Fruit fly (Drosophila melanogaster) whole organism, embryonic: ENCODE data around the gene Obp28a.
A peak's percentile ranks its signal among the peaks of the same experiment; 100 is the strongest.

Source experiments
- Ada2b ChIP-seq: fragments of 200-800 bp; sonication (Bioruptor generic); IDR thresholded peaks from 2 replicates; pipeline ENCODE4 v1.3.6; 2022; ENCODE audit warnings: missing biosample characterization, missing genetic modification characterization
- Aef1 ChIP-seq: fragments of 200-800 bp; sonication (Bioruptor generic); IDR thresholded peaks from 3 replicates; pipeline ENCODE4 v1.3.6; 2022; ENCODE audit warnings: missing biosample characterization, missing genetic modification characterization
- Asciz ChIP-seq: fragments of 200-800 bp; sonication (Bioruptor generic); optimal IDR thresholded peaks from 2 replicates; lab custom pipeline; 2017; ENCODE audit warnings: missing biosample characterization, mild to moderate bottlenecking, missing genetic modification characterization, missing genetic modification reagents
- Atf-2 ChIP-seq: fragments of 200-800 bp; sonication (Bioruptor generic); optimal IDR thresholded peaks from 2 replicates; lab custom pipeline; 2016; ENCODE audit warnings: missing biosample characterization, missing genetic modification characterization
- Bgb ChIP-seq: fragments of 200-800 bp; sonication (Bioruptor generic); IDR thresholded peaks from 2 replicates; pipeline ENCODE4 v1.3.6; 2022; ENCODE audit warnings: missing biosample characterization, missing genetic modification characterization; ENCODE audit not compliant: partially characterized antibody
- BtbVII ChIP-seq: fragments of 200-800 bp; sonication (Bioruptor generic); optimal IDR thresholded peaks from 3 replicates; lab custom pipeline; 2017; ENCODE audit warnings: missing biosample characterization, mild to moderate bottlenecking, missing genetic modification characterization
- Bteb2 ChIP-seq: fragments of 200-800 bp; sonication (Bioruptor generic); optimal IDR thresholded peaks from 2 replicates; lab custom pipeline; 2016; ENCODE audit warnings: missing biosample characterization, missing genetic modification characterization
- CG10147 ChIP-seq: fragments of 200-800 bp; sonication (Bioruptor generic); optimal IDR thresholded peaks from 2 replicates; lab custom pipeline; 2019; ENCODE audit warnings: missing biosample characterization, mild to moderate bottlenecking, missing genetic modification characterization, moderate library complexity
- CG10274 ChIP-seq: fragments of 200-800 bp; sonication (Bioruptor generic); optimal IDR thresholded peaks from 3 replicates; lab custom pipeline; 2017; ENCODE audit warnings: missing biosample characterization, mild to moderate bottlenecking, missing genetic modification characterization
- CG10366 ChIP-seq: fragments of 200-800 bp; sonication (Bioruptor generic); IDR thresholded peaks from 2 replicates; pipeline ENCODE4 v1.3.6; 2022; ENCODE audit warnings: missing biosample characterization, missing genetic modification characterization
- CG11085 ChIP-seq: fragments of 200-800 bp; sonication (Bioruptor generic); IDR thresholded peaks from 2 replicates; pipeline ENCODE4 v1.3.6; 2022; ENCODE audit warnings: missing biosample characterization, missing genetic modification characterization
- CG11456 ChIP-seq: fragments of 200-800 bp; sonication (Bioruptor generic); IDR thresholded peaks from 3 replicates; pipeline ENCODE4 v1.3.6; 2022; ENCODE audit warnings: missing biosample characterization, missing genetic modification characterization
- CG13424 ChIP-seq: fragments of 200-800 bp; sonication (Bioruptor generic); optimal IDR thresholded peaks from 2 replicates; lab custom pipeline; 2019; ENCODE audit warnings: missing biosample characterization, mild to moderate bottlenecking, missing genetic modification characterization, moderate library complexity
- CG14860 ChIP-seq: fragments of 200-800 bp; sonication (Bioruptor generic); IDR thresholded peaks from 3 replicates; pipeline ENCODE4 v1.3.6; 2022; ENCODE audit warnings: missing biosample characterization, missing genetic modification characterization; ENCODE audit not compliant: partially characterized antibody
- CG15479 ChIP-seq: fragments of 200-800 bp; sonication (Bioruptor generic); optimal IDR thresholded peaks from 3 replicates; lab custom pipeline; 2019; ENCODE audit warnings: missing biosample characterization, mild to moderate bottlenecking, missing genetic modification characterization, moderate library complexity
- CG16815 ChIP-seq: fragments of 200-800 bp; sonication (Bioruptor generic); optimal IDR thresholded peaks from 3 replicates; lab custom pipeline; 2017; ENCODE audit warnings: missing biosample characterization, mild to moderate bottlenecking, missing genetic modification characterization
- CG16863 ChIP-seq: fragments of 200-800 bp; sonication (Bioruptor generic); optimal IDR thresholded peaks from 3 replicates; lab custom pipeline; 2016; ENCODE audit warnings: missing biosample characterization, missing genetic modification characterization
- CG17912 ChIP-seq: fragments of 200-800 bp; sonication (Bioruptor generic); optimal IDR thresholded peaks from 2 replicates; lab custom pipeline; 2018; ENCODE audit warnings: missing biosample characterization, mild to moderate bottlenecking, missing genetic modification characterization
- CG18011 ChIP-seq: fragments of 200-800 bp; sonication (Bioruptor generic); optimal IDR thresholded peaks from 2 replicates; lab custom pipeline; 2017; ENCODE audit warnings: missing biosample characterization, missing genetic modification characterization, mild to moderate bottlenecking, moderate library complexity, missing genotype
- CG2875 ChIP-seq: fragments of 200-800 bp; sonication (Bioruptor generic); optimal IDR thresholded peaks from 2 replicates; lab custom pipeline; 2017; ENCODE audit warnings: missing biosample characterization, mild to moderate bottlenecking, missing genetic modification characterization, missing genetic modification reagents
- CG31224 ChIP-seq: fragments of 200-800 bp; sonication (Bioruptor generic); IDR thresholded peaks from 2 replicates; pipeline ENCODE4 v1.3.6; 2022; ENCODE audit warnings: missing biosample characterization, missing genetic modification characterization
- CG32532 ChIP-seq: fragments of 200-800 bp; sonication (Bioruptor generic); IDR thresholded peaks from 2 replicates; pipeline ENCODE4 v1.3.6; 2022; ENCODE audit warnings: missing biosample characterization, missing genetic modification characterization
- CG42726 ChIP-seq: fragments of 200-800 bp; sonication (Bioruptor generic); IDR thresholded peaks from 2 replicates; pipeline ENCODE4 v1.3.6; 2022; ENCODE audit warnings: missing biosample characterization, missing genetic modification characterization; ENCODE audit not compliant: partially characterized antibody
- CG4730 ChIP-seq: fragments of 200-800 bp; sonication (Bioruptor generic); IDR thresholded peaks from 2 replicates; pipeline ENCODE4 v1.3.6; 2022; ENCODE audit warnings: missing biosample characterization, missing genetic modification characterization
- CG7987 ChIP-seq: fragments of 200-800 bp; sonication (Bioruptor generic); optimal IDR thresholded peaks from 2 replicates; lab custom pipeline; 2018; ENCODE audit warnings: missing biosample characterization, mild to moderate bottlenecking, missing genetic modification characterization, moderate library complexity
- CkIIα-i1 ChIP-seq: fragments of 200-800 bp; sonication (Bioruptor generic); IDR thresholded peaks from 2 replicates; pipeline ENCODE4 v1.3.6; 2022; ENCODE audit warnings: missing biosample characterization, missing genetic modification characterization
- Dfd ChIP-seq, 2 experiments: fragments of >200 bp; optimal IDR thresholded peaks; 2 replicates each; lab custom pipeline; 2017; ENCODE audit warnings: missing biosample characterization in 2 of 2, missing genetic modification characterization in 2 of 2
- Dref ChIP-seq: fragments of 200-800 bp; sonication (Bioruptor generic); IDR thresholded peaks from 2 replicates; pipeline ENCODE4 v1.3.6; 2022; ENCODE audit warnings: missing biosample characterization, missing genetic modification characterization
- Fer2 ChIP-seq: fragments of 200-800 bp; sonication (Bioruptor generic); optimal IDR thresholded peaks from 2 replicates; lab custom pipeline; 2018; ENCODE audit warnings: missing biosample characterization, mild to moderate bottlenecking, missing genetic modification characterization, moderate library complexity
- HLH54F ChIP-seq: fragments of 200-800 bp; sonication (Bioruptor generic); optimal IDR thresholded peaks from 3 replicates; lab custom pipeline; 2016; ENCODE audit warnings: missing biosample characterization, missing genetic modification characterization
- Hey ChIP-seq: fragments of 200-800 bp; sonication (Bioruptor generic); optimal IDR thresholded peaks from 3 replicates; lab custom pipeline; 2018; ENCODE audit warnings: missing biosample characterization, mild to moderate bottlenecking, missing genetic modification characterization
- Hmr ChIP-seq: fragments of 200-800 bp; sonication (Bioruptor generic); optimal IDR thresholded peaks from 3 replicates; lab custom pipeline; 2017; ENCODE audit warnings: mild to moderate bottlenecking, missing biosample characterization, missing genetic modification reagents, missing genetic modification characterization
- Hmx ChIP-seq: fragments of 200-800 bp; sonication (Bioruptor generic); optimal IDR thresholded peaks from 2 replicates; lab custom pipeline; 2016; ENCODE audit warnings: missing biosample characterization, missing genetic modification characterization
- NFAT ChIP-seq: fragments of 200-800 bp; sonication (Bioruptor generic); IDR thresholded peaks from 2 replicates; pipeline ENCODE4 v1.3.6; 2022; ENCODE audit warnings: missing biosample characterization, missing genetic modification characterization
- Nf-YC ChIP-seq: fragments of 200-800 bp; optimal IDR thresholded peaks from 3 replicates; lab custom pipeline; 2019; ENCODE audit warnings: missing biosample characterization, mild to moderate bottlenecking, missing genetic modification characterization, moderate library complexity
- Ssrp ChIP-seq: fragments of 200-800 bp; sonication (Bioruptor generic); optimal IDR thresholded peaks from 2 replicates; lab custom pipeline; 2018; ENCODE audit warnings: missing biosample characterization, mild to moderate bottlenecking, missing genetic modification characterization, moderate library complexity
- cas ChIP-seq: fragments of 200-800 bp; sonication (Bioruptor generic); IDR thresholded peaks from 2 replicates; pipeline ENCODE4 v1.3.6; 2022; ENCODE audit warnings: missing biosample characterization, missing genetic modification characterization
- danr ChIP-seq: fragments of 200-800 bp; sonication (Bioruptor generic); IDR thresholded peaks from 2 replicates; pipeline ENCODE4 v1.3.6; 2022; ENCODE audit warnings: missing biosample characterization, missing genetic modification characterization
- disco-r ChIP-seq: fragments of 200-800 bp; sonication (Bioruptor generic); optimal IDR thresholded peaks from 2 replicates; lab custom pipeline; 2016; ENCODE audit warnings: missing biosample characterization, missing genetic modification characterization
- dm ChIP-seq: fragments of 200-800 bp; sonication (Bioruptor generic); optimal IDR thresholded peaks from 3 replicates; lab custom pipeline; 2016; ENCODE audit warnings: missing biosample characterization, missing genetic modification characterization
- eve ChIP-seq, 2 experiments: fragments of >200 bp; optimal IDR thresholded peaks; 2 replicates each; lab custom pipeline; 2017; ENCODE audit warnings: missing biosample characterization in 2 of 2, missing genetic modification characterization in 2 of 2
- her ChIP-seq: fragments of 200-800 bp; sonication (Bioruptor generic); optimal IDR thresholded peaks from 2 replicates; lab custom pipeline; 2016; ENCODE audit warnings: missing biosample characterization, missing genetic modification characterization
- pan ChIP-seq, 4 experiments: fragments of >200 bp in 3 of 4; fragments of 200-800 bp in 1 of 4; sonication (Bioruptor generic) in 1 of 4; optimal IDR thresholded peaks in 3 of 4; IDR thresholded peaks in 1 of 4; 2 replicates each; pipeline versions ENCODE4 v1.3.6 to Lab custom; 2017 to 2022; ENCODE audit warnings: missing biosample characterization in 2 of 4, missing genetic modification characterization in 2 of 4, mixed read lengths in 1 of 4
- pho ChIP-seq: fragments of 200-800 bp; sonication (Bioruptor generic); optimal IDR thresholded peaks from 2 replicates; lab custom pipeline; 2016; ENCODE audit warnings: missing biosample characterization, missing genetic modification characterization
- sc ChIP-seq, 3 experiments: fragments of >200 bp in 2 of 3; fragments of 200-800 bp in 1 of 3; sonication (Bioruptor generic) in 1 of 3; optimal IDR thresholded peaks; 2 replicates in 2 of 3; 3 replicates in 1 of 3; lab custom pipeline; 2017; ENCODE audit warnings: mild to moderate bottlenecking in 1 of 3, missing biosample characterization in 1 of 3, missing genetic modification characterization in 1 of 3, missing genetic modification reagents in 1 of 3
- sens ChIP-seq: fragments of 200-800 bp; sonication (Bioruptor generic); peaks from one replicate; lab custom pipeline; 2016; ENCODE audit warnings: missing biosample characterization, missing genetic modification characterization
- shn ChIP-seq: fragments of 200-800 bp; sonication (Bioruptor generic); optimal IDR thresholded peaks from 3 replicates; lab custom pipeline; 2016; ENCODE audit warnings: missing biosample characterization, missing genetic modification characterization
- sim ChIP-seq: fragments of 200-800 bp; sonication (Bioruptor generic); IDR thresholded peaks from 2 replicates; pipeline ENCODE4 v1.3.6; 2022; ENCODE audit warnings: missing biosample characterization, missing genetic modification characterization
- slbo ChIP-seq: fragments of 200-800 bp; sonication (Bioruptor generic); IDR thresholded peaks from 2 replicates; pipeline ENCODE4 v1.3.6; 2022; ENCODE audit warnings: missing biosample characterization, missing genetic modification characterization
- stwl ChIP-seq: fragments of 200-800 bp; sonication (Bioruptor generic); optimal IDR thresholded peaks from 3 replicates; lab custom pipeline; 2018; ENCODE audit warnings: missing biosample characterization, mild to moderate bottlenecking, missing genetic modification characterization, moderate library complexity

Gene Obp28a

dm6 chr2L:7512860-7513259 is 15.7 kb upstream of the Obp28a start (continued):
- TF ChIP-seq Bgb (GFP tag; lab: Robert Waterston, UW) (no peak), Aef1 (peak; percentile 58), CG10274 (GFP tag; lab: Kevin White, UChicago) (peak; percentile 51), CG10366 (GFP tag; lab: Robert Waterston, UW) (peak; percentile 66; the same call in 1 of the 2 replicates), her (GFP tag; lab: Kevin White, UChicago) (peak; percentile 71), CG42726 (no peak), NFAT (GFP tag; lab: Robert Waterston, UW) (peak; percentile 63; the same call in 1 of the 2 replicates), sc (optimal IDR thresholded peaks at IDR 0.05; lab: Kevin White, UChicago) (no peak), sc (GFP tag; optimal IDR thresholded peaks at IDR 0.05; lab: Kevin White, UChicago) (peak; percentile 43), CG31224 (GFP tag; lab: Robert Waterston, UW) (peak; percentile 54), CkIIα-i1 (GFP tag; lab: Robert Waterston, UW) (no peak), Hey (tag; lab: Kevin White, UChicago) (no peak), CG16863 (peak; percentile 69), Dref (no peak), HLH54F (GFP tag; lab: Kevin White, UChicago) (peak; percentile 59), CG7987 (no peak), stwl (tag; lab: Kevin White, UChicago) (peak; percentile 34), CG2875 (GFP tag; lab: Kevin White, UChicago) (peak; percentile 45), CG15479 (no peak), Nf-YC (tag; lab: Kevin White, UChicago) (peak; percentile 32), slbo (peak; percentile 81), Ada2b (GFP tag; lab: Robert Waterston, UW) (peak; percentile 72), CG11456 (peak; percentile 76; the same call in 2 of the 3 replicates), pan (optimal IDR thresholded peaks at IDR 0.05; lab: Kevin White, UChicago) (no peak), pan (GFP tag; optimal IDR thresholded peaks at IDR 0.05 in 1 of 2, IDR thresholded peaks at IDR 0.05 in 1 of 2) (peak in 1 of 2 experiments; percentile 77), eve (GFP tag; optimal IDR thresholded peaks at IDR 0.05; lab: Kevin White, UChicago) (peak; percentile 68 to 91), CG10147 (GFP tag; lab: Kevin White, UChicago) (peak; percentile 63), danr (peak; percentile 33; the same call in 1 of the 2 replicates), CG13424 (tag; lab: Kevin White, UChicago) (peak; percentile 70), Atf-2 (peak; percentile 59), CG4730 (peak; percentile 57; the same call in 1 of the 2 replicates), cas (no peak), CG18011 (GFP tag; lab: Kevin White, UChicago) (peak; percentile 29), dm (GFP tag; lab: Kevin White, UChicago) (peak; percentile 29), Hmr (GFP tag; lab: Kevin White, UChicago) (peak; percentile 86), Fer2 (peak; percentile 62), CG14860 (no peak), CG16815 (peak; percentile 69), Dfd (GFP tag; optimal IDR thresholded peaks at IDR 0.05; lab: Kevin White, UChicago) (no peak), Bteb2 (GFP tag; lab: Kevin White, UChicago) (peak; percentile 41), sens (GFP tag; lab: Kevin White, UChicago) (peak; percentile 95), disco-r (GFP tag; lab: Kevin White, UChicago) (peak; percentile 59), CG11085 (GFP tag; lab: Robert Waterston, UW) (peak; percentile 38; the same call in 1 of the 2 replicates), Asciz (GFP tag; lab: Kevin White, UChicago) (peak; percentile 49), sim (GFP tag; lab: Robert Waterston, UW) (peak; percentile 73; the same call in 1 of the 2 replicates), shn (GFP tag; lab: Kevin White, UChicago) (peak; percentile 9), BtbVII (GFP tag; lab: Kevin White, UChicago) (peak; percentile 63), Hmx (GFP tag; lab: Kevin White, UChicago) (no peak), Ssrp (peak; percentile 62), CG32532 (GFP tag; lab: Robert Waterston, UW) (peak; percentile 81), pho (GFP tag; lab: Kevin White, UChicago) (peak; percentile 66), CG17912 (no peak)
